1 fruit fly cellular context compared by ENCODE assay signal in the genomic region with DNA sequence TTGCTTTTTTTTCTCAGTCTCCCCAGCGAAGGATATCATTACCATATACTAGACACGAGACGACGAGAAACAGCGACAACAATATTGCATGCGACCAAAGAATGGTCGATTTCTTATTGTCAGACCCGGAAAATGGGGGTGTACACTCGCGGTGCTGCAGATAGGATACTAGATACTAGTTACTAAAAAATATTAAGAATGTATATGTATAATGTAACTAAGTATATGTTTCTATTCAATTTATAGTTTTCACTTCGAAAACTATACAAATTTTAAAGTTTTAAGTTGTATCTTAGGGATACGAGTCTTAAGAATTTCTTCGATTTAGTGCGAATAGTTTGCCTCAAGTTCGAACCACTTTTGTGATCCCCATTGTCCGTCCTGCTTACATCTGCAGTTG.
TF ChIP-seq lines count a peak whose summit lies in the region.

No protein-coding gene starts in this region.

TF ChIP-seq in whole organism, embryonic, 481 proteins besides CTCF, POLR2A, EP300 and RAD21 (continued from another document and continues in another):
- peak; percentile 22 for TF ChIP-seq Elba2 (GFP tag; optimal IDR thresholded peaks at IDR 0.05; lab: Kevin White, UChicago)
- TF ChIP-seq CG15601 (tag; optimal IDR thresholded peaks at IDR 0.05; lab: Kevin White, UChicago), result no peak
- no peak for TF ChIP-seq Taf1 (GFP tag; IDR thresholded peaks at IDR 0.05; lab: Robert Waterston, UW)
- TF ChIP-seq lbe (GFP tag; optimal IDR thresholded peaks at IDR 0.05; lab: Kevin White, UChicago), result no peak
- TF ChIP-seq CG8359 (GFP tag; optimal IDR thresholded peaks at IDR 0.05; lab: Kevin White, UChicago; ENCODE audit: borderline replicate concordance), result no peak
- no peak for TF ChIP-seq otp (GFP tag; IDR thresholded peaks at IDR 0.05; lab: Robert Waterston, UW)
- no peak for TF ChIP-seq Ada2b (GFP tag; IDR thresholded peaks at IDR 0.05; lab: Robert Waterston, UW)
- TF ChIP-seq ash1 (GFP tag; optimal IDR thresholded peaks at IDR 0.05; lab: Kevin White, UChicago), result no peak
- no peak for TF ChIP-seq tll (GFP tag; optimal IDR thresholded peaks at IDR 0.05; lab: Kevin White, UChicago)
- TF ChIP-seq sug (tag; optimal IDR thresholded peaks at IDR 0.05; lab: Kevin White, UChicago), result no peak
- TF ChIP-seq fru (optimal IDR thresholded peaks at IDR 0.05; lab: Kevin White, UChicago), result no peak
- TF ChIP-seq lilli (GFP tag; optimal IDR thresholded peaks at IDR 0.05; lab: Kevin White, UChicago), result no peak
- no peak for TF ChIP-seq Trl (optimal IDR thresholded peaks at IDR 0.05; lab: Kevin White, UChicago)
- no peak for TF ChIP-seq Trl (GFP tag; optimal IDR thresholded peaks at IDR 0.05; lab: Kevin White, UChicago)
- no peak for TF ChIP-seq CG10959 (GFP tag; IDR thresholded peaks at IDR 0.05; lab: Robert Waterston, UW)
- TF ChIP-seq Neu2 (GFP tag; optimal IDR thresholded peaks at IDR 0.05; lab: Kevin White, UChicago; ENCODE audit: borderline replicate concordance), result no peak
- no peak for TF ChIP-seq CG10462 (GFP tag; optimal IDR thresholded peaks at IDR 0.05; lab: Kevin White, UChicago)
- TF ChIP-seq Spps (tag; optimal IDR thresholded peaks at IDR 0.05; lab: Kevin White, UChicago), result no peak
- no peak for TF ChIP-seq MTF-1 (GFP tag; optimal IDR thresholded peaks at IDR 0.05; lab: Kevin White, UChicago; ENCODE audit: borderline replicate concordance)
- peak in 1 of 2 experiments; percentile 14 for TF ChIP-seq dpn (GFP tag; optimal IDR thresholded peaks at IDR 0.05; lab: Kevin White, UChicago)
- TF ChIP-seq ro (GFP tag; IDR thresholded peaks at IDR 0.05; lab: Robert Waterston, UW), result no peak
- no peak for TF ChIP-seq CG1792 (GFP tag; optimal IDR thresholded peaks at IDR 0.05; lab: Kevin White, UChicago)
- peak; percentile 30 for TF ChIP-seq CG30403 (GFP tag; optimal IDR thresholded peaks at IDR 0.05; lab: Kevin White, UChicago)
- TF ChIP-seq Rx (GFP tag; IDR thresholded peaks at IDR 0.05; lab: Robert Waterston, UW), result no peak
- TF ChIP-seq emc (GFP tag; optimal IDR thresholded peaks at IDR 0.05; lab: Kevin White, UChicago), result no peak
- no peak for TF ChIP-seq CG14050 (GFP tag; IDR thresholded peaks at IDR 0.05; lab: Robert Waterston, UW)
- TF ChIP-seq Asciz (GFP tag; optimal IDR thresholded peaks at IDR 0.05; lab: Kevin White, UChicago), result peak; percentile 7
- TF ChIP-seq bbx (GFP tag; IDR thresholded peaks at IDR 0.05; lab: Robert Waterston, UW; ENCODE audit: partially characterized antibody), result no peak
- no peak for TF ChIP-seq CG14441 (GFP tag; IDR thresholded peaks at IDR 0.05; lab: Robert Waterston, UW)
- TF ChIP-seq Xrp1 (GFP tag; IDR thresholded peaks at IDR 0.05; lab: Robert Waterston, UW), result peak; percentile 43; the same call in 1 of the 2 replicates
- TF ChIP-seq CG1602 (GFP tag; optimal IDR thresholded peaks at IDR 0.05; lab: Kevin White, UChicago), result no peak
- TF ChIP-seq CG32532 (GFP tag; IDR thresholded peaks at IDR 0.05; lab: Robert Waterston, UW), result no peak
- no peak for TF ChIP-seq CG18011 (GFP tag; optimal IDR thresholded peaks at IDR 0.05; lab: Kevin White, UChicago)
- TF ChIP-seq Oli (tag; optimal IDR thresholded peaks at IDR 0.05; lab: Kevin White, UChicago), result peak; percentile 30
- TF ChIP-seq CG13287 (GFP tag; IDR thresholded peaks at IDR 0.05; lab: Robert Waterston, UW; ENCODE audit: partially characterized antibody), result no peak
- no peak for TF ChIP-seq Adf1 (GFP tag; IDR thresholded peaks at IDR 0.05; lab: Robert Waterston, UW)
- TF ChIP-seq fd96Cb (tag; optimal IDR thresholded peaks at IDR 0.05; lab: Kevin White, UChicago), result peak; percentile 41
- TF ChIP-seq sens (GFP tag; lab: Kevin White, UChicago), result peak; percentile 52
- TF ChIP-seq shn (GFP tag; optimal IDR thresholded peaks at IDR 0.05; lab: Kevin White, UChicago), result no peak
- TF ChIP-seq CG1529 (GFP tag; optimal IDR thresholded peaks at IDR 0.05; lab: Kevin White, UChicago), result no peak
- peak; percentile 41; the same call in 1 of the 3 replicates for TF ChIP-seq CG11695 (GFP tag; IDR thresholded peaks at IDR 0.05; lab: Robert Waterston, UW)
- no peak for TF ChIP-seq Dad (GFP tag; optimal IDR thresholded peaks at IDR 0.05; lab: Kevin White, UChicago)
- no peak for TF ChIP-seq CG12104 (GFP tag; optimal IDR thresholded peaks at IDR 0.05; lab: Kevin White, UChicago)
- TF ChIP-seq mld (GFP tag; IDR thresholded peaks at IDR 0.05; lab: Robert Waterston, UW; ENCODE audit: partially characterized antibody), result no peak
- no peak for TF ChIP-seq Xbp1 (GFP tag; optimal IDR thresholded peaks at IDR 0.05; lab: Kevin White, UChicago)
- peak; percentile 44 for TF ChIP-seq trem (tag; optimal IDR thresholded peaks at IDR 0.05; lab: Kevin White, UChicago)
- no peak for TF ChIP-seq Bteb2 (GFP tag; optimal IDR thresholded peaks at IDR 0.05; lab: Kevin White, UChicago)
- no peak for TF ChIP-seq H2.0 (GFP tag; IDR thresholded peaks at IDR 0.05; lab: Robert Waterston, UW)
- no peak for TF ChIP-seq tup (GFP tag; optimal IDR thresholded peaks at IDR 0.05; lab: Kevin White, UChicago)
- TF ChIP-seq GATAe (GFP tag; conservative IDR thresholded peaks at IDR 0.05; lab: Robert Waterston, UW), result no peak
- no peak for TF ChIP-seq da (GFP tag; optimal IDR thresholded peaks at IDR 0.05; lab: Kevin White, UChicago)
- TF ChIP-seq Side (GFP tag; optimal IDR thresholded peaks at IDR 0.05; lab: Kevin White, UChicago), result no peak
- TF ChIP-seq seq (GFP tag; IDR thresholded peaks at IDR 0.05; lab: Robert Waterston, UW), result no peak
- TF ChIP-seq zfh2 (GFP tag; optimal IDR thresholded peaks at IDR 0.05; lab: Kevin White, UChicago), result no peak
- no peak for TF ChIP-seq CG9932 (GFP tag; IDR thresholded peaks at IDR 0.05; lab: Robert Waterston, UW)
- no peak for TF ChIP-seq ham (GFP tag; IDR thresholded peaks at IDR 0.05; lab: Robert Waterston, UW)
- TF ChIP-seq pum (GFP tag; optimal IDR thresholded peaks at IDR 0.05; lab: Kevin White, UChicago), result no peak
- TF ChIP-seq CG15011 (GFP tag; optimal IDR thresholded peaks at IDR 0.05; lab: Kevin White, UChicago), result no peak
- TF ChIP-seq ATbp (GFP tag; optimal IDR thresholded peaks at IDR 0.05; lab: Kevin White, UChicago), result peak; percentile 50
- no peak for TF ChIP-seq br (optimal IDR thresholded peaks at IDR 0.05; lab: Kevin White, UChicago)
- no peak for TF ChIP-seq crp (GFP tag; optimal IDR thresholded peaks at IDR 0.05; lab: Kevin White, UChicago)
- TF ChIP-seq Hsf (GFP tag; optimal IDR thresholded peaks at IDR 0.05; lab: Kevin White, UChicago), result no peak
- TF ChIP-seq CG15479 (GFP tag; optimal IDR thresholded peaks at IDR 0.05; lab: Kevin White, UChicago), result no peak
- no peak for TF ChIP-seq usp (GFP tag; optimal IDR thresholded peaks at IDR 0.05; lab: Kevin White, UChicago)
- TF ChIP-seq eyg (GFP tag; optimal IDR thresholded peaks at IDR 0.05; lab: Kevin White, UChicago), result no peak
- TF ChIP-seq CG12219 (GFP tag; optimal IDR thresholded peaks at IDR 0.05; lab: Kevin White, UChicago), result no peak
- no peak for TF ChIP-seq Atf3 (GFP tag; optimal IDR thresholded peaks at IDR 0.05; lab: Kevin White, UChicago)
- TF ChIP-seq B-H2 (GFP tag; optimal IDR thresholded peaks at IDR 0.05; lab: Kevin White, UChicago), result no peak
- TF ChIP-seq hb (GFP tag; IDR thresholded peaks at IDR 0.05; lab: Robert Waterston, UW; ENCODE audit: partially characterized antibody), result no peak
- no peak for TF ChIP-seq crol (GFP tag; IDR thresholded peaks at IDR 0.05; lab: Robert Waterston, UW)
- no peak; the same call in 1 of the 2 replicates for TF ChIP-seq CG31441 (GFP tag; IDR thresholded peaks at IDR 0.05; lab: Robert Waterston, UW)
- TF ChIP-seq CG16815 (GFP tag; optimal IDR thresholded peaks at IDR 0.05; lab: Kevin White, UChicago), result no peak
- no peak for TF ChIP-seq CG11723 (GFP tag; optimal IDR thresholded peaks at IDR 0.05; lab: Kevin White, UChicago)
- peak; percentile 40 for TF ChIP-seq Awh (GFP tag; IDR thresholded peaks at IDR 0.05; lab: Robert Waterston, UW)
- TF ChIP-seq ewg (GFP tag; optimal IDR thresholded peaks at IDR 0.05; lab: Kevin White, UChicago), result no peak
- TF ChIP-seq so (GFP tag; IDR thresholded peaks at IDR 0.05; lab: Robert Waterston, UW), result no peak
- TF ChIP-seq Gsc (GFP tag; IDR thresholded peaks at IDR 0.05; lab: Robert Waterston, UW), result no peak
- no peak for TF ChIP-seq CG18619 (GFP tag; optimal IDR thresholded peaks at IDR 0.05; lab: Kevin White, UChicago)
- TF ChIP-seq CG1024 (GFP tag; IDR thresholded peaks at IDR 0.05; lab: Robert Waterston, UW), result no peak
- 0 out of 2 replicates have a peak, but pooled peaks have one; percentile 20 for TF ChIP-seq Drgx (GFP tag; IDR thresholded peaks at IDR 0.05; lab: Robert Waterston, UW)
- no peak for TF ChIP-seq btn (GFP tag; optimal IDR thresholded peaks at IDR 0.05; lab: Kevin White, UChicago)
- TF ChIP-seq tin (GFP tag; optimal IDR thresholded peaks at IDR 0.05; lab: Kevin White, UChicago), result no peak
- no peak for TF ChIP-seq exex (tag; optimal IDR thresholded peaks at IDR 0.05; lab: Kevin White, UChicago)
- TF ChIP-seq CG10267 (tag; optimal IDR thresholded peaks at IDR 0.05; lab: Kevin White, UChicago), result no peak
- no peak for TF ChIP-seq CG7963 (GFP tag; IDR thresholded peaks at IDR 0.05; lab: Robert Waterston, UW; ENCODE audit: partially characterized antibody)
- TF ChIP-seq chinmo (GFP tag; IDR thresholded peaks at IDR 0.05; lab: Robert Waterston, UW; ENCODE audit: partially characterized antibody), result no peak
- TF ChIP-seq Ets65A (GFP tag; lab: Kevin White, UChicago), result no peak
- no peak for TF ChIP-seq bcd (GFP tag; optimal IDR thresholded peaks at IDR 0.05; lab: Kevin White, UChicago)
- TF ChIP-seq CG31365 (tag; optimal IDR thresholded peaks at IDR 0.05; lab: Kevin White, UChicago), result no peak
- TF ChIP-seq D (optimal IDR thresholded peaks at IDR 0.05; lab: Kevin White, UChicago), result no peak
- TF ChIP-seq D (GFP tag; optimal IDR thresholded peaks at IDR 0.05; lab: Kevin White, UChicago), result peak; percentile 54
- no peak for TF ChIP-seq dm (GFP tag; optimal IDR thresholded peaks at IDR 0.05; lab: Kevin White, UChicago)
- TF ChIP-seq CG13775 (GFP tag; optimal IDR thresholded peaks at IDR 0.05; lab: Kevin White, UChicago), result no peak
- peak in 1 of 3 experiments; percentile 29 for TF ChIP-seq lola (GFP tag; optimal IDR thresholded peaks at IDR 0.05; lab: Kevin White, UChicago)
- TF ChIP-seq CG7556 (GFP tag; optimal IDR thresholded peaks at IDR 0.05; lab: Kevin White, UChicago), result peak; percentile 45
- TF ChIP-seq NK7.1 (GFP tag; optimal IDR thresholded peaks at IDR 0.05; lab: Kevin White, UChicago), result no peak
- TF ChIP-seq CG6654 (GFP tag; optimal IDR thresholded peaks at IDR 0.05; lab: Kevin White, UChicago), result no peak
- TF ChIP-seq CG17612 (GFP tag; IDR thresholded peaks at IDR 0.05; lab: Robert Waterston, UW), result no peak
- TF ChIP-seq salm (tag; optimal IDR thresholded peaks at IDR 0.05; lab: Kevin White, UChicago), result no peak
- TF ChIP-seq gcm (GFP tag; optimal IDR thresholded peaks at IDR 0.05; lab: Kevin White, UChicago), result peak; percentile 60
- TF ChIP-seq CG12744 (GFP tag; optimal IDR thresholded peaks at IDR 0.05; lab: Kevin White, UChicago), result no peak
- peak; percentile 86 for TF ChIP-seq CG11696 (GFP tag; IDR thresholded peaks at IDR 0.05; lab: Robert Waterston, UW)
- no peak for TF ChIP-seq Ets97D (GFP tag; optimal IDR thresholded peaks at IDR 0.05; lab: Kevin White, UChicago)
- no peak for TF ChIP-seq CHES-1-like (GFP tag; optimal IDR thresholded peaks at IDR 0.05; lab: Kevin White, UChicago)
- TF ChIP-seq CG1832 (GFP tag; optimal IDR thresholded peaks at IDR 0.05; lab: Kevin White, UChicago), result no peak
- TF ChIP-seq Sox100B (GFP tag; optimal IDR thresholded peaks at IDR 0.05; lab: Kevin White, UChicago), result no peak
- no peak for TF ChIP-seq dmrt99B (tag; optimal IDR thresholded peaks at IDR 0.05; lab: Kevin White, UChicago)
- peak; percentile 58 for TF ChIP-seq Fer1 (GFP tag; optimal IDR thresholded peaks at IDR 0.05; lab: Kevin White, UChicago)
- TF ChIP-seq repo (GFP tag; optimal IDR thresholded peaks at IDR 0.05; lab: Kevin White, UChicago), result no peak
- TF ChIP-seq zfh1 (GFP tag; IDR thresholded peaks at IDR 0.05; lab: Robert Waterston, UW), result no peak
- TF ChIP-seq CG8290 (GFP tag; optimal IDR thresholded peaks at IDR 0.05; lab: Kevin White, UChicago), result no peak
- TF ChIP-seq CG8290 (tag; optimal IDR thresholded peaks at IDR 0.05; lab: Kevin White, UChicago), result no peak
- TF ChIP-seq Dfd (GFP tag; optimal IDR thresholded peaks at IDR 0.05; lab: Kevin White, UChicago), result no peak
- TF ChIP-seq bsh (GFP tag; optimal IDR thresholded peaks at IDR 0.05; lab: Kevin White, UChicago), result peak in 1 of 2 experiments; percentile 40
- no peak for TF ChIP-seq prd (optimal IDR thresholded peaks at IDR 0.05; lab: Kevin White, UChicago)
- peak; percentile 25; the same call in 2 of the 3 replicates for TF ChIP-seq prd (GFP tag; IDR thresholded peaks at IDR 0.05; lab: Robert Waterston, UW)
- TF ChIP-seq CG2120 (GFP tag; optimal IDR thresholded peaks at IDR 0.05; lab: Kevin White, UChicago), result no peak
- no peak for TF ChIP-seq mirr (GFP tag; optimal IDR thresholded peaks at IDR 0.05; lab: Kevin White, UChicago)
- no peak for TF ChIP-seq Ssrp (tag; optimal IDR thresholded peaks at IDR 0.05; lab: Kevin White, UChicago)
- no peak for TF ChIP-seq fd3F (GFP tag; optimal IDR thresholded peaks at IDR 0.05; lab: Kevin White, UChicago)
- TF ChIP-seq CG6689 (GFP tag; IDR thresholded peaks at IDR 0.05; lab: Robert Waterston, UW), result peak; percentile 37
- TF ChIP-seq Med (GFP tag; lab: Kevin White, UChicago), result peak; percentile 32
- TF ChIP-seq twi (tag; optimal IDR thresholded peaks at IDR 0.05; lab: Kevin White, UChicago), result no peak
- no peak for TF ChIP-seq CG17568 (GFP tag; optimal IDR thresholded peaks at IDR 0.05; lab: Kevin White, UChicago)
- no peak for TF ChIP-seq Hr51 (GFP tag; optimal IDR thresholded peaks at IDR 0.05; lab: Kevin White, UChicago)
- TF ChIP-seq HLH3B (GFP tag; IDR thresholded peaks at IDR 0.05; lab: Robert Waterston, UW), result no peak
- TF ChIP-seq CG2199 (GFP tag; IDR thresholded peaks at IDR 0.05; lab: Robert Waterston, UW), result no peak
- TF ChIP-seq CG13296 (GFP tag; optimal IDR thresholded peaks at IDR 0.05; lab: Kevin White, UChicago), result peak; percentile 11
- TF ChIP-seq CG13424 (tag; optimal IDR thresholded peaks at IDR 0.05; lab: Kevin White, UChicago), result peak; percentile 31
- TF ChIP-seq ken (GFP tag; IDR thresholded peaks at IDR 0.05; lab: Robert Waterston, UW), result no peak
- TF ChIP-seq chn (GFP tag; optimal IDR thresholded peaks at IDR 0.05; lab: Kevin White, UChicago), result no peak
- TF ChIP-seq cg (GFP tag; optimal IDR thresholded peaks at IDR 0.05; lab: Kevin White, UChicago), result no peak
- no peak for TF ChIP-seq ato (GFP tag; IDR thresholded peaks at IDR 0.05; lab: Robert Waterston, UW; ENCODE audit: partially characterized antibody)
- TF ChIP-seq az2 (GFP tag; optimal IDR thresholded peaks at IDR 0.05; lab: Kevin White, UChicago), result no peak
